Fruit fly (Drosophila melanogaster): ENCODE measurements around the gene Dnaaf5.

Dnaaf5 gene

dm6 chr3R:14391281-14391680 lies 29.7 kb upstream of the Dnaaf5 start (continued):
- TF ChIP-seq CG17186 (GFP tag; optimal IDR thresholded peaks at IDR 0.05) = no peak
- peak; percentile 91 for TF ChIP-seq CG3726 (GFP tag; IDR thresholded peaks at IDR 0.05)
- TF ChIP-seq ken (GFP tag; IDR thresholded peaks at IDR 0.05) = peak; percentile 93
- peak; percentile 54 for TF ChIP-seq CG10274 (GFP tag; optimal IDR thresholded peaks at IDR 0.05)
- TF ChIP-seq Sin3A (optimal IDR thresholded peaks at IDR 0.05) = no peak
- TF ChIP-seq twi (tag; optimal IDR thresholded peaks at IDR 0.05) = peak; percentile 9
- TF ChIP-seq CG43689 (GFP tag; IDR thresholded peaks at IDR 0.05) = 0 out of 2 replicates have a peak, but pooled peaks have one; percentile 41
- TF ChIP-seq fd102C (GFP tag; optimal IDR thresholded peaks at IDR 0.05) = no peak
- TF ChIP-seq Dip2 (GFP tag; IDR thresholded peaks at IDR 0.05) = no peak
- TF ChIP-seq Hand (GFP tag; optimal IDR thresholded peaks at IDR 0.05) = no peak
- peak in 1 of 2 experiments; percentile 15 for TF ChIP-seq insv (GFP tag; optimal IDR thresholded peaks at IDR 0.05)
- TF ChIP-seq CG31224 (GFP tag; IDR thresholded peaks at IDR 0.05) = peak; percentile 73
- peak; percentile 56; the same call in 1 of the 2 replicates for TF ChIP-seq wdn (GFP tag; IDR thresholded peaks at IDR 0.05)
- TF ChIP-seq tio (GFP tag; optimal IDR thresholded peaks at IDR 0.05) = peak; percentile 50
- TF ChIP-seq CG17568 (GFP tag; optimal IDR thresholded peaks at IDR 0.05) = no peak
- peak; percentile 82 for TF ChIP-seq nau (GFP tag; optimal IDR thresholded peaks at IDR 0.05)
- peak; percentile 85 for TF ChIP-seq CG9817 (tag; optimal IDR thresholded peaks at IDR 0.05)
- peak; percentile 46 for TF ChIP-seq CG7928 (GFP tag; optimal IDR thresholded peaks at IDR 0.05)
- no peak; the same call in 1 of the 2 replicates for TF ChIP-seq inv (GFP tag; IDR thresholded peaks at IDR 0.05; ENCODE audit: partially characterized antibody)
- TF ChIP-seq Sox100B (GFP tag; optimal IDR thresholded peaks at IDR 0.05) = peak; percentile 16
- peak; percentile 63 for TF ChIP-seq CG14965 (GFP tag; optimal IDR thresholded peaks at IDR 0.05; ENCODE audit: borderline replicate concordance)
- peak; percentile 19; the same call in 1 of the 2 replicates for TF ChIP-seq Adf1 (GFP tag; IDR thresholded peaks at IDR 0.05)
- TF ChIP-seq CG10565 (GFP tag; optimal IDR thresholded peaks at IDR 0.05) = peak; percentile 6
- TF ChIP-seq aop (GFP tag; IDR thresholded peaks at IDR 0.05) = no peak
- no peak for TF ChIP-seq CG1832 (GFP tag; optimal IDR thresholded peaks at IDR 0.05)
- peak; percentile 65 for TF ChIP-seq CG31441 (GFP tag; IDR thresholded peaks at IDR 0.05)
- TF ChIP-seq CG8281 (tag; optimal IDR thresholded peaks at IDR 0.05) = no peak
- peak; percentile 56 for TF ChIP-seq Lim3 (GFP tag; IDR thresholded peaks at IDR 0.05)
- TF ChIP-seq CG6254 (GFP tag; optimal IDR thresholded peaks at IDR 0.05) = peak; percentile 25
- TF ChIP-seq CG15696 (tag; optimal IDR thresholded peaks at IDR 0.05) = peak; percentile 95
- TF ChIP-seq CG6765 (GFP tag; optimal IDR thresholded peaks at IDR 0.05) = peak; percentile 76
- peak; percentile 78 for TF ChIP-seq Sox102F (GFP tag; optimal IDR thresholded peaks at IDR 0.05)
- TF ChIP-seq h (optimal IDR thresholded peaks at IDR 0.05) = no peak
- no peak for TF ChIP-seq CG6791 (GFP tag; IDR thresholded peaks at IDR 0.05; ENCODE audit: partially characterized antibody)
- TF ChIP-seq CG12219 (GFP tag; optimal IDR thresholded peaks at IDR 0.05) = no peak
- TF ChIP-seq CG18599 (GFP tag; optimal IDR thresholded peaks at IDR 0.05) = peak; percentile 82
- TF ChIP-seq CG18476 (GFP tag; optimal IDR thresholded peaks at IDR 0.05) = peak; percentile 75
- TF ChIP-seq Atf6 (GFP tag; IDR thresholded peaks at IDR 0.05) = peak; percentile 72
- TF ChIP-seq Rx (GFP tag; IDR thresholded peaks at IDR 0.05) = peak; percentile 91
- TF ChIP-seq amos (GFP tag; IDR thresholded peaks at IDR 0.05; ENCODE audit: partially characterized antibody) = peak; percentile 43; the same call in 1 of the 2 replicates
- TF ChIP-seq Dad (GFP tag; optimal IDR thresholded peaks at IDR 0.05) = peak; percentile 85
- TF ChIP-seq CG1647 (GFP tag; optimal IDR thresholded peaks at IDR 0.05) = peak; percentile 89
- peak; percentile 77 for TF ChIP-seq jumu (GFP tag; optimal IDR thresholded peaks at IDR 0.05)
- peak; percentile 87 for TF ChIP-seq CG7839 (tag; optimal IDR thresholded peaks at IDR 0.05)
- peak; percentile 80 for TF ChIP-seq CG17612 (GFP tag; IDR thresholded peaks at IDR 0.05)
- TF ChIP-seq CG12155 (GFP tag; optimal IDR thresholded peaks at IDR 0.05) = peak; percentile 47
- TF ChIP-seq CG31365 (tag; optimal IDR thresholded peaks at IDR 0.05) = peak; percentile 66
- TF ChIP-seq CG7556 (GFP tag; optimal IDR thresholded peaks at IDR 0.05) = peak; percentile 19
- peak; percentile 54 for TF ChIP-seq TFAM (GFP tag; optimal IDR thresholded peaks at IDR 0.05)
- TF ChIP-seq Antp (GFP tag; optimal IDR thresholded peaks at IDR 0.05) = peak; percentile 79
- peak; percentile 35 for TF ChIP-seq salm (tag; optimal IDR thresholded peaks at IDR 0.05)
